Fruit fly (Drosophila melanogaster) whole organism, wandering third instar larva: ENCODE measurements around the gene zormin.

Experiments
- Hr78 ChIP-seq: fragments of >200 bp; optimal IDR thresholded peaks from 2 replicates; lab custom pipeline; 2017; ENCODE audit warnings: missing biosample characterization, missing genetic modification characterization
- Jra ChIP-seq: sonication (Bioruptor generic); optimal IDR thresholded peaks from 2 replicates; lab custom pipeline; 2016; ENCODE audit warnings: missing biosample characterization, missing genetic modification characterization
- N ChIP-seq: fragments of >200 bp; optimal IDR thresholded peaks from 2 replicates; lab custom pipeline; 2018; ENCODE audit warnings: missing biosample characterization, missing external identifiers, missing genetic modification characterization
- OdsH ChIP-seq: fragments of 200-800 bp; sonication (Bioruptor generic); optimal IDR thresholded peaks from 2 replicates; lab custom pipeline; 2016; ENCODE audit warnings: missing biosample characterization, mild to moderate bottlenecking, missing genetic modification characterization
- dmrt93B ChIP-seq: fragments of 200-800 bp; sonication (Bioruptor generic); optimal IDR thresholded peaks from 2 replicates; lab custom pipeline; 2018; ENCODE audit warnings: missing biosample characterization, mild to moderate bottlenecking, missing genetic modification characterization
- h ChIP-seq: fragments of 200-800 bp; sonication (Bioruptor generic); optimal IDR thresholded peaks from 3 replicates; lab custom pipeline; 2016; ENCODE audit warnings: missing biosample characterization, mild to moderate bottlenecking, missing genetic modification characterization
- psq ChIP-seq: fragments of 200-800 bp; sonication (Bioruptor generic); optimal IDR thresholded peaks from 3 replicates; lab custom pipeline; 2017; ENCODE audit warnings: missing biosample characterization, mild to moderate bottlenecking, missing genetic modification characterization, moderate library complexity

DNA sequence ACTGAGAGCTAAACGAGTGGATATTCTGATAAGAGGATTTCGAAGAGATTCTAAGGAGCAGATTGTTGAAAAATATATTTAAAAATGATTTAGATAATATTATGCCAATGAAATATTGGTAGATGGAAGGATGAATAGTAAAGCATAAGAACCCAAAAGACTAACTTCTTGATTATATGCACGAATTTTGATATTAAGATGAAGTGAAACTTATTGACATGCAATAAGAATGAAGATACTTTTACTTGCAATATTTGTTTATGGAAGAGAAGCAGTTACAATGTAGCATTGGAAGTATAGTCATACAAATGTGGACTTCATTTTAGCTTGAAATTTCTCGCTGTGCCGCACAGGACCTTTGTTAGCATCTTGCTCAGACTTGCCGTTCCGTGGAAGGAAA lies 45.2 kb upstream of the zormin start, which contains the start of gene CG8960:
- no peak for TF ChIP-seq OdsH (GFP tag; lab: Kevin White, UChicago)
- no peak for TF ChIP-seq dmrt93B
- no peak for TF ChIP-seq h (GFP tag; lab: Kevin White, UChicago)
- no peak for TF ChIP-seq psq (GFP tag; lab: Kevin White, UChicago)
- no peak for TF ChIP-seq N (GFP tag; lab: Kevin White, UChicago)
- TF ChIP-seq Jra = no peak
- no peak for TF ChIP-seq Hr78 (GFP tag; lab: Kevin White, UChicago)
